Worm (Caenorhabditis elegans) whole organism, young adult: Measurements from ENCODE around the gene pir-1.

Source experiments
- F23B12.7 ChIP-seq: sonication (generic microtip); optimal IDR thresholded peaks from 2 replicates; lab custom pipeline; 2017; ENCODE audit warnings: missing genetic modification characterization, mild to moderate bottlenecking, missing compliant biosample characterization, antibody characterized with exemption, moderate library complexity; ENCODE audit not compliant: insufficient read depth
- F37B4.10 ChIP-seq: fragments of 200-800 bp; sonication (Bioruptor generic); IDR thresholded peaks from 2 replicates; pipeline ENCODE4 v1.3.6; 2022; ENCODE audit warnings: missing genetic modification characterization, missing compliant biosample characterization
- F39B2.1 ChIP-seq: fragments of 200-800 bp; sonication (Bioruptor generic); IDR thresholded peaks from 2 replicates; pipeline ENCODE4 v1.3.6; 2022; ENCODE audit warnings: missing genetic modification reagents, missing genetic modification characterization, missing compliant biosample characterization
- F52B5.7 ChIP-seq: sonication (generic microtip); optimal IDR thresholded peaks from 2 replicates; lab custom pipeline; 2016; ENCODE audit warnings: mild to moderate bottlenecking, missing genetic modification characterization, missing compliant biosample characterization
- F57A8.1 ChIP-seq: fragments of 200-800 bp; sonication (Bioruptor generic); optimal IDR thresholded peaks from 2 replicates; lab custom pipeline; 2018; ENCODE audit warnings: mild to moderate bottlenecking, missing genetic modification characterization, moderate library complexity, missing compliant biosample characterization
- F57C9.4 ChIP-seq: sonication (generic microtip); optimal IDR thresholded peaks from 2 replicates; lab custom pipeline; 2017; ENCODE audit warnings: mild to moderate bottlenecking, missing genetic modification characterization, missing compliant biosample characterization
- K11D2.4 ChIP-seq: fragments of 200-800 bp; sonication (Bioruptor generic); IDR thresholded peaks from 2 replicates; pipeline ENCODE4 v1.3.6; 2022; ENCODE audit warnings: missing genetic modification reagents, missing genetic modification characterization, missing compliant biosample characterization
- T07F8.4 ChIP-seq: sonication (generic microtip); optimal IDR thresholded peaks from 2 replicates; lab custom pipeline; 2016; ENCODE audit warnings: mild to moderate bottlenecking, missing genetic modification characterization, moderate library complexity, missing compliant biosample characterization
- Y53G8AR.9 ChIP-seq: fragments of 200-800 bp; sonication (Bioruptor generic); conservative IDR thresholded peaks from 2 replicates; pipeline ENCODE4 v1.3.6; 2022; ENCODE audit warnings: missing genetic modification reagents, missing genetic modification characterization, missing compliant biosample characterization
- akir-1 ChIP-seq: fragments of 200-800 bp; sonication (Bioruptor generic); optimal IDR thresholded peaks from 2 replicates; lab custom pipeline; 2018; ENCODE audit warnings: mild to moderate bottlenecking, missing genetic modification characterization, moderate library complexity, missing compliant biosample characterization
- ama-1 ChIP-seq, 3 experiments: fragments of 150-350 bp in 1 of 3; sonication (generic microtip) in 2 of 3; optimal IDR thresholded peaks; 2 replicates each; lab custom pipeline; 2014 to 2018; ENCODE audit warnings: missing biosample characterization in 2 of 3, missing genetic modification characterization in 2 of 3, missing genetic modification reagents in 2 of 3
- aptf-2 ChIP-seq: fragments of 200-800 bp; sonication (Bioruptor generic); conservative IDR thresholded peaks from 2 replicates; pipeline ENCODE4 v1.3.6; 2022; ENCODE audit warnings: missing genetic modification reagents, missing genetic modification characterization, missing compliant biosample characterization
- aptf-3 ChIP-seq: fragments of 200-800 bp; sonication (Bioruptor generic); IDR thresholded peaks from 2 replicates; pipeline ENCODE4 v1.3.6; 2022; ENCODE audit warnings: missing genetic modification characterization, missing compliant biosample characterization
- attf-3 ChIP-seq: fragments of 200-800 bp; sonication (Bioruptor generic); conservative IDR thresholded peaks from 2 replicates; pipeline ENCODE4 v1.3.6; 2022; ENCODE audit warnings: missing genetic modification reagents, missing genetic modification characterization, missing compliant biosample characterization
- attf-6 ChIP-seq: fragments of 200-800 bp; sonication (Bioruptor generic); IDR thresholded peaks from 2 replicates; pipeline ENCODE4 v1.3.6; 2022; ENCODE audit warnings: missing genetic modification reagents, missing genetic modification characterization, missing compliant biosample characterization
- cebp-2 ChIP-seq: fragments of 200-800 bp; sonication (Bioruptor generic); IDR thresholded peaks from 2 replicates; pipeline ENCODE4 v1.3.6; 2022; ENCODE audit warnings: missing genetic modification characterization, missing compliant biosample characterization
- ceh-27 ChIP-seq: fragments of 200-800 bp; sonication (Bioruptor generic); optimal IDR thresholded peaks from 2 replicates; lab custom pipeline; 2018; ENCODE audit warnings: mild to moderate bottlenecking, missing genetic modification characterization, moderate library complexity, missing compliant biosample characterization
- ceh-40 ChIP-seq: fragments of 200-800 bp; sonication (Bioruptor generic); IDR thresholded peaks from 2 replicates; pipeline ENCODE4 v1.3.6; 2022; ENCODE audit warnings: missing genetic modification characterization, missing compliant biosample characterization
- die-1 ChIP-seq: sonication (generic microtip); optimal IDR thresholded peaks from 2 replicates; lab custom pipeline; 2016; ENCODE audit warnings: missing genotype, mild to moderate bottlenecking, missing genetic modification characterization, missing compliant biosample characterization
- dox-1 ChIP-seq: fragments of 200-800 bp; sonication (Bioruptor generic); IDR thresholded peaks from 2 replicates; pipeline ENCODE4 v1.3.6; 2022; ENCODE audit warnings: missing genetic modification reagents, missing genetic modification characterization, missing compliant biosample characterization
- dpff-1 ChIP-seq: sonication (generic microtip); optimal IDR thresholded peaks from 2 replicates; lab custom pipeline; 2017; ENCODE audit warnings: mild to moderate bottlenecking, missing genetic modification characterization, missing compliant biosample characterization
- dpl-1 ChIP-seq: fragments of 150-350 bp; optimal IDR thresholded peaks from 2 replicates; lab custom pipeline; 2014; ENCODE audit warnings: missing biosample characterization, missing genetic modification reagents, missing genetic modification characterization
- efl-1 ChIP-seq: fragments of 150-350 bp; optimal IDR thresholded peaks from 2 replicates; lab custom pipeline; 2014; ENCODE audit warnings: missing biosample characterization, missing genetic modification reagents, missing genetic modification characterization
- ets-4 ChIP-seq: fragments of 200-800 bp; sonication (Bioruptor generic); optimal IDR thresholded peaks from 2 replicates; lab custom pipeline; 2018; ENCODE audit warnings: mild to moderate bottlenecking, missing genetic modification characterization, missing compliant biosample characterization
- gei-17 ChIP-seq: fragments of 200-800 bp; sonication (Bioruptor generic); optimal IDR thresholded peaks from 2 replicates; lab custom pipeline; 2018; ENCODE audit warnings: mild to moderate bottlenecking, missing genetic modification characterization, missing compliant biosample characterization
- hrde-1 ChIP-seq: sonication (generic microtip); optimal IDR thresholded peaks from 2 replicates; lab custom pipeline; 2016; ENCODE audit warnings: missing genetic modification characterization, mild to moderate bottlenecking, missing compliant biosample characterization, moderate library complexity, missing genotype, missing genetic modification reagents, borderline replicate concordance
- hsf-1 ChIP-seq: fragments of 200-800 bp; sonication (Bioruptor generic); IDR thresholded peaks from 2 replicates; pipeline ENCODE4 v1.3.6; 2022; ENCODE audit warnings: missing genetic modification reagents, missing genetic modification characterization, missing compliant biosample characterization
- lin-35 ChIP-seq, 3 experiments: fragments of 150-350 bp in 2 of 3; sonication (generic microtip) in 1 of 3; optimal IDR thresholded peaks; 2 replicates each; lab custom pipeline; 2014 to 2018; ENCODE audit warnings: missing biosample characterization in 3 of 3, missing genetic modification characterization in 3 of 3, missing genetic modification reagents in 3 of 3
- lin-40 ChIP-seq: sonication (generic microtip); optimal IDR thresholded peaks from 2 replicates; lab custom pipeline; 2016; ENCODE audit warnings: missing genetic modification characterization, mild to moderate bottlenecking, missing compliant biosample characterization, missing genotype, missing genetic modification reagents
- lin-54 ChIP-seq: fragments of 200-800 bp; sonication (Bioruptor generic); optimal IDR thresholded peaks from 2 replicates; lab custom pipeline; 2018; ENCODE audit warnings: mild to moderate bottlenecking, missing genetic modification characterization, missing compliant biosample characterization
- lir-1 ChIP-seq: fragments of 200-800 bp; sonication (Bioruptor generic); conservative IDR thresholded peaks from 2 replicates; pipeline ENCODE4 v1.3.6; 2022; ENCODE audit warnings: missing genetic modification reagents, missing genetic modification characterization, missing compliant biosample characterization
- lsl-1 ChIP-seq: fragments of 200-800 bp; sonication (Bioruptor generic); optimal IDR thresholded peaks from 2 replicates; lab custom pipeline; 2018; ENCODE audit warnings: mild to moderate bottlenecking, missing genetic modification characterization, moderate library complexity, missing compliant biosample characterization
- madf-10 ChIP-seq: sonication (generic microtip); optimal IDR thresholded peaks from 2 replicates; lab custom pipeline; 2016; ENCODE audit warnings: mild to moderate bottlenecking, missing genetic modification characterization, missing compliant biosample characterization
- nfyb-1 ChIP-seq: fragments of 200-800 bp; sonication (Bioruptor generic); IDR thresholded peaks from 2 replicates; pipeline ENCODE4 v1.3.6; 2022; ENCODE audit warnings: missing genetic modification reagents, missing genetic modification characterization, missing compliant biosample characterization
- nhr-80 ChIP-seq: sonication (generic microtip); optimal IDR thresholded peaks from 2 replicates; lab custom pipeline; 2016; ENCODE audit warnings: missing genetic modification characterization, missing compliant biosample characterization
- pbrm-1 ChIP-seq: fragments of 200-800 bp; sonication (Bioruptor generic); IDR thresholded peaks from 2 replicates; pipeline ENCODE4 v1.3.6; 2022; ENCODE audit warnings: missing genetic modification reagents, missing genetic modification characterization, missing compliant biosample characterization
- pha-4 ChIP-seq: fragments of 150-350 bp; sonication (generic microtip); optimal IDR thresholded peaks from 2 replicates; lab custom pipeline; 2014; ENCODE audit warnings: missing biosample characterization, missing genetic modification reagents, missing genetic modification characterization
- rcor-1 ChIP-seq: fragments of 200-800 bp; sonication (Bioruptor generic); IDR thresholded peaks from 2 replicates; pipeline ENCODE4 v1.3.6; 2022; ENCODE audit warnings: missing genetic modification reagents, missing genetic modification characterization, missing compliant biosample characterization
- unc-62 ChIP-seq: fragments of 150-350 bp; optimal IDR thresholded peaks from 2 replicates; lab custom pipeline; 2014; ENCODE audit warnings: missing biosample characterization, missing genetic modification reagents, missing genetic modification characterization

Gene pir-1

ce11 chrII:9161023-9161422 is 16.1 kb upstream of the pir-1 start, which contains the start of gene rhy-1:
Gene rhy-1, plus strand, starts transcription at chrII:9161379.
- TF ChIP-seq F23B12.7 (tag; lab: Kevin White, UChicago) (no peak), pbrm-1 (GFP tag; lab: Robert Waterston, UW) (no peak), gei-17 (GFP tag; lab: Kevin White, UChicago) (no peak), lin-40 (tag; lab: Kevin White, UChicago) (peak; percentile 32), attf-3 (GFP tag; lab: Robert Waterston, UW) (no peak), F39B2.1 (GFP tag; lab: Robert Waterston, UW) (no peak)

- peak; percentile 67 for TF ChIP-seq ama-1 (optimal IDR thresholded peaks at IDR 0.05; lab: Kevin White, UChicago)
- TF ChIP-seq ama-1 (GFP tag; optimal IDR thresholded peaks at IDR 0.05; lab: Kevin White, UChicago) = no peak
- TF ChIP-seq aptf-2 (GFP tag; lab: Robert Waterston, UW) = no peak
Measured at ce11 chrII:9163348-9163747, 13.8 kb upstream of the pir-1 start.

- TF ChIP-seq ceh-40 = no peak
- peak; percentile 86 for TF ChIP-seq nhr-80 (tag; lab: Kevin White, UChicago)
- peak; percentile 28 for TF ChIP-seq ets-4
- TF ChIP-seq rcor-1 (GFP tag; lab: Robert Waterston, UW) = no peak
- TF ChIP-seq aptf-3 (GFP tag; lab: Robert Waterston, UW) = no peak
- no peak for TF ChIP-seq madf-10 (tag; lab: Kevin White, UChicago)
- no peak for TF ChIP-seq attf-6
- TF ChIP-seq hsf-1 (GFP tag; lab: Robert Waterston, UW) = no peak
- TF ChIP-seq unc-62 (GFP tag; lab: Kevin White, UChicago) = peak; percentile 5
- TF ChIP-seq ceh-27 (GFP tag; lab: Kevin White, UChicago) = no peak
- no peak for TF ChIP-seq T07F8.4 (tag; lab: Kevin White, UChicago)
- TF ChIP-seq dox-1 (GFP tag; lab: Robert Waterston, UW) = peak; percentile 44; the same call in 1 of the 2 replicates
- no peak for TF ChIP-seq dpff-1
- TF ChIP-seq, all 124 proteins: peak for 4
Measured at ce11 chrII:9165762-9166460, 11.2 kb upstream of the pir-1 start, which contains the start of gene W07A12.8. Gene W07A12.8, minus strand, starts transcription at chrII:9165812.

ce11 chrII:9167730-9168129 is 9.4 kb upstream of the pir-1 start, which contains the start of gene T23G7.3:
Gene T23G7.3, minus strand, starts transcription at chrII:9167830.
- TF ChIP-seq hrde-1 (tag; lab: Kevin White, UChicago) = no peak
- TF ChIP-seq akir-1 (GFP tag; lab: Kevin White, UChicago) = no peak
- no peak for TF ChIP-seq lir-1
- TF ChIP-seq die-1 (tag; lab: Kevin White, UChicago) = no peak
- no peak for TF ChIP-seq F57C9.4
- no peak for TF ChIP-seq K11D2.4 (GFP tag; lab: Robert Waterston, UW)
- TF ChIP-seq cebp-2 (GFP tag; lab: Robert Waterston, UW) = no peak

- TF ChIP-seq efl-1 = peak; percentile 39
- no peak for TF ChIP-seq lsl-1 (GFP tag; lab: Kevin White, UChicago)
- TF ChIP-seq pha-4 (tag; lab: Kevin White, UChicago) = no peak
- TF ChIP-seq Y53G8AR.9 (GFP tag; lab: Robert Waterston, UW) = no peak
- peak; percentile 26 for TF ChIP-seq dpl-1 (GFP tag; lab: Kevin White, UChicago)
- TF ChIP-seq F52B5.7 (tag; lab: Kevin White, UChicago) = no peak
- peak; percentile 92 for TF ChIP-seq attf-3 (GFP tag; lab: Robert Waterston, UW)
- TF ChIP-seq lin-35 (GFP tag; optimal IDR thresholded peaks at IDR 0.05; lab: Kevin White, UChicago) = peak in 1 of 3 experiments; percentile 59
- no peak for TF ChIP-seq F37B4.10 (GFP tag; lab: Robert Waterston, UW)
- peak; percentile 30 for TF ChIP-seq lin-54 (GFP tag; lab: Kevin White, UChicago)
- TF ChIP-seq nfyb-1 (GFP tag; lab: Robert Waterston, UW) = no peak
- no peak for TF ChIP-seq F57A8.1 (GFP tag; lab: Kevin White, UChicago)
- TF ChIP-seq, all 124 proteins: peak for 5
Measured at ce11 chrII:9169450-9169960, 7.6 kb upstream of the pir-1 start, which contains the start of gene dpl-1. Gene dpl-1, plus strand, starts transcription at chrII:9169910.
